Worm (Caenorhabditis elegans) whole organism, L2 larva: ENCODE results near the gene Y55F3AM.13.

Experiments
- C34F6.9 ChIP-seq: fragments of 150-350 bp; optimal IDR thresholded peaks from 2 replicates; lab custom pipeline; 2014; ENCODE audit warnings: missing biosample characterization, missing genetic modification characterization
- F13H6.1 ChIP-seq: sonication (generic microtip); optimal IDR thresholded peaks from 2 replicates; lab custom pipeline; 2016; ENCODE audit warnings: missing genetic modification characterization, missing compliant biosample characterization
- R02D3.7 ChIP-seq: fragments of 150-350 bp; optimal IDR thresholded peaks from 2 replicates; lab custom pipeline; 2014; ENCODE audit warnings: missing biosample characterization, missing genetic modification characterization
- Y55F3AM.14 ChIP-seq: fragments of 200-800 bp; sonication (Bioruptor generic); optimal IDR thresholded peaks from 2 replicates; lab custom pipeline; 2018; ENCODE audit warnings: mild to moderate bottlenecking, missing genetic modification characterization, missing compliant biosample characterization
- alr-1 ChIP-seq: fragments of 150-350 bp; optimal IDR thresholded peaks from 2 replicates; lab custom pipeline; 2014; ENCODE audit warnings: missing biosample characterization, missing genetic modification characterization
- aly-2 ChIP-seq: fragments of 150-350 bp; optimal IDR thresholded peaks from 2 replicates; lab custom pipeline; 2014; ENCODE audit warnings: missing biosample characterization, missing genetic modification characterization
- ama-1 ChIP-seq: fragments of 150-350 bp; optimal IDR thresholded peaks from 2 replicates; lab custom pipeline; 2018; ENCODE audit warnings: inconsistent platforms
- blmp-1 ChIP-seq: sonication (generic microtip); optimal IDR thresholded peaks from 2 replicates; lab custom pipeline; 2017; ENCODE audit warnings: missing genetic modification characterization, mild to moderate bottlenecking, missing compliant biosample characterization, antibody characterized with exemption, moderate library complexity; ENCODE audit not compliant: insufficient read depth
- ceh-82 ChIP-seq: fragments of 150-350 bp; optimal IDR thresholded peaks from 2 replicates; lab custom pipeline; 2014; ENCODE audit warnings: missing biosample characterization, missing genetic modification characterization
- crh-2 ChIP-seq: sonication (generic microtip); optimal IDR thresholded peaks from 2 replicates; lab custom pipeline; 2017; ENCODE audit warnings: missing biosample characterization, missing genetic modification characterization
- dmd-4 ChIP-seq: sonication (generic microtip); optimal IDR thresholded peaks from 2 replicates; lab custom pipeline; 2017; ENCODE audit warnings: missing biosample characterization, missing genetic modification characterization
- egl-27 ChIP-seq: sonication (generic microtip); optimal IDR thresholded peaks from 3 replicates; lab custom pipeline; 2017; ENCODE audit warnings: missing biosample characterization, missing genetic modification reagents, missing genetic modification characterization
- elt-3 ChIP-seq: sonication (generic microtip); optimal IDR thresholded peaks from 2 replicates; lab custom pipeline; 2017; ENCODE audit warnings: missing biosample characterization, missing genetic modification characterization
- fos-1 ChIP-seq: fragments of 150-350 bp; optimal IDR thresholded peaks from 2 replicates; lab custom pipeline; 2014; ENCODE audit warnings: missing biosample characterization, missing genetic modification characterization
- gmeb-1 ChIP-seq: fragments of 150-350 bp; optimal IDR thresholded peaks from 2 replicates; lab custom pipeline; 2014; ENCODE audit warnings: missing biosample characterization, missing genetic modification characterization
- lin-11 ChIP-seq: fragments of 150-350 bp; sonication (generic microtip); optimal IDR thresholded peaks from 2 replicates; lab custom pipeline; 2014; ENCODE audit warnings: missing biosample characterization, missing genetic modification characterization, inconsistent platforms, mixed read lengths
- lin-13 ChIP-seq: fragments of 150-350 bp; optimal IDR thresholded peaks from 2 replicates; lab custom pipeline; 2014; ENCODE audit warnings: missing biosample characterization, missing genetic modification reagents, missing genetic modification characterization
- lsy-2 ChIP-seq, 2 experiments: fragments of 150-350 bp in 1 of 2; sonication (generic microtip) in 1 of 2; optimal IDR thresholded peaks; 2 replicates each; lab custom pipeline; 2014 to 2017; ENCODE audit warnings: missing biosample characterization in 2 of 2, missing genetic modification characterization in 2 of 2
- mab-5 ChIP-seq: fragments of 150-350 bp; optimal IDR thresholded peaks from 2 replicates; lab custom pipeline; 2014; ENCODE audit warnings: missing biosample characterization, missing genetic modification characterization
- mbf-1 ChIP-seq: sonication (generic microtip); optimal IDR thresholded peaks from 2 replicates; lab custom pipeline; 2017; ENCODE audit warnings: missing biosample characterization, missing genetic modification characterization
- mdl-1 ChIP-seq, 2 experiments: fragments of 150-350 bp in 1 of 2; sonication (generic microtip) in 1 of 2; optimal IDR thresholded peaks; 2 replicates each; lab custom pipeline; 2017; ENCODE audit warnings: missing biosample characterization in 2 of 2, missing genetic modification characterization in 2 of 2
- nhr-10 ChIP-seq: sonication (generic microtip); optimal IDR thresholded peaks from 2 replicates; lab custom pipeline; 2017; ENCODE audit warnings: missing biosample characterization, missing genetic modification characterization
- nhr-11 ChIP-seq: fragments of 150-350 bp; optimal IDR thresholded peaks from 2 replicates; lab custom pipeline; 2014; ENCODE audit warnings: missing biosample characterization, missing genetic modification characterization
- nhr-12 ChIP-seq: fragments of 150-350 bp; optimal IDR thresholded peaks from 2 replicates; lab custom pipeline; 2014; ENCODE audit warnings: missing biosample characterization, missing genetic modification characterization
- nhr-129 ChIP-seq: fragments of 150-350 bp; optimal IDR thresholded peaks from 2 replicates; lab custom pipeline; 2014; ENCODE audit warnings: missing biosample characterization, missing genetic modification characterization
- nhr-21 ChIP-seq: fragments of 150-350 bp; optimal IDR thresholded peaks from 2 replicates; lab custom pipeline; 2014; ENCODE audit warnings: missing biosample characterization, missing genetic modification characterization
- nhr-23 ChIP-seq: fragments of 150-350 bp; optimal IDR thresholded peaks from 2 replicates; lab custom pipeline; 2014; ENCODE audit warnings: missing biosample characterization, missing genetic modification reagents, missing genetic modification characterization
- nhr-237 ChIP-seq: fragments of 150-350 bp; optimal IDR thresholded peaks from 2 replicates; lab custom pipeline; 2014; ENCODE audit warnings: missing biosample characterization, missing genetic modification characterization
- nhr-25 ChIP-seq: fragments of 150-350 bp; sonication (generic microtip); optimal IDR thresholded peaks from 3 replicates; lab custom pipeline; 2014; ENCODE audit warnings: missing biosample characterization, missing genetic modification characterization
- nhr-6 ChIP-seq: fragments of 150-350 bp; optimal IDR thresholded peaks from 2 replicates; lab custom pipeline; 2014; ENCODE audit warnings: missing biosample characterization, missing genetic modification characterization
- nhr-77 ChIP-seq: fragments of 150-350 bp; optimal IDR thresholded peaks from 2 replicates; lab custom pipeline; 2014; ENCODE audit warnings: missing biosample characterization, missing genetic modification characterization
- peb-1 ChIP-seq: fragments of 150-350 bp; optimal IDR thresholded peaks from 2 replicates; lab custom pipeline; 2014; ENCODE audit warnings: missing biosample characterization, missing genetic modification characterization
- sem-4 ChIP-seq: fragments of 150-350 bp; optimal IDR thresholded peaks from 2 replicates; lab custom pipeline; 2014; ENCODE audit warnings: missing biosample characterization, missing genetic modification reagents, missing genetic modification characterization
- skn-1 ChIP-seq: sonication (generic microtip); optimal IDR thresholded peaks from 2 replicates; lab custom pipeline; 2017; ENCODE audit warnings: missing biosample characterization, missing genetic modification characterization
- sma-3 ChIP-seq: sonication (generic microtip); optimal IDR thresholded peaks from 2 replicates; lab custom pipeline; 2016; ENCODE audit warnings: missing genetic modification reagents, missing genetic modification characterization, missing compliant biosample characterization
- sma-9 ChIP-seq, 2 experiments: fragments of 150-350 bp in 1 of 2; sonication (generic microtip) in 1 of 2; optimal IDR thresholded peaks; 2 replicates each; lab custom pipeline; 2014 to 2016; ENCODE audit warnings: missing genetic modification characterization in 2 of 2, mild to moderate bottlenecking in 1 of 2, missing biosample characterization in 1 of 2, missing compliant biosample characterization in 1 of 2, missing genetic modification reagents in 1 of 2, moderate library complexity in 1 of 2
- snpc-4 ChIP-seq: fragments of 150-350 bp; optimal IDR thresholded peaks from 2 replicates; lab custom pipeline; 2014; ENCODE audit warnings: missing biosample characterization, missing genetic modification characterization
- unc-39 ChIP-seq: fragments of 150-350 bp; optimal IDR thresholded peaks from 2 replicates; lab custom pipeline; 2014; ENCODE audit warnings: missing biosample characterization, missing genetic modification characterization
- unc-55 ChIP-seq: fragments of 150-350 bp; sonication (generic microtip); optimal IDR thresholded peaks from 3 replicates; lab custom pipeline; 2014; ENCODE audit warnings: missing biosample characterization, missing genetic modification reagents, missing genetic modification characterization
- zag-1 ChIP-seq: fragments of 150-350 bp; optimal IDR thresholded peaks from 2 replicates; lab custom pipeline; 2014; ENCODE audit warnings: missing biosample characterization, missing genetic modification characterization
- ztf-1 ChIP-seq: fragments of 200-800 bp; sonication (Bioruptor generic); conservative IDR thresholded peaks from 2 replicates; pipeline ENCODE4 v1.3.6; 2022; ENCODE audit warnings: missing genetic modification characterization, missing compliant biosample characterization
- ztf-11 ChIP-seq: sonication (generic microtip); optimal IDR thresholded peaks from 2 replicates; lab custom pipeline; 2017; ENCODE audit warnings: missing biosample characterization, missing genetic modification characterization
- ztf-4 ChIP-seq: fragments of 150-350 bp; optimal IDR thresholded peaks from 2 replicates; lab custom pipeline; 2014; ENCODE audit warnings: missing biosample characterization, missing genetic modification characterization

The Y55F3AM.13 gene

DNA sequence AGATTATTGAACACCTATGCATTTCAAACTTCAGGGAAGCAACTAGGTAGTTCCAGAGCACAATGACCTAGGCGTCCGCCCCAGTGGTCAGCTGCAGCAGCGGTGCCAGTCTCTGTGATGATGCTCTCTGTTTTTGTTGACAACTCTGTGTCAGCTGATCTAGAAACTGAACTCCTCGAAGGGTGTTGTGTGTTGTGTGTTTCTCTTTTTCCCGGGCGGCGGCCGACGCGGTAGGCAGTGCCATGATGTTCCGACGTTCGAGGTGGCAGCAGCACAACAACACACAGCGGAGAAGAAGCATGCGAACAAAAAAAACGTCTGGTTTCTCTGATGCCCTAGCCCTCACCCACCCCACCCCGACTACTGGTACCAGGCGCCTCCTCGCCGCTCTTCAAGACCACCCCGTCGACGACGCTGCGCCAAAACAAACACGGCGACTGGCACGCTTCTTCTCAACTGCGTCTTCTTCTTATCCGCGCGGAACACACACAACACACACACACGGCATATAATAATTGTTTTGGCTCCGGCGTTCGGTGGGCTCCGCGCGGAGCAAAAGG lies 8.3 kb upstream of the Y55F3AM.13 start:
- TF ChIP-seq lin-11 (peak; percentile 1), ztf-1 (GFP tag; lab: Robert Waterston, UW) (no peak), F13H6.1 (no peak), C34F6.9 (tag; lab: Kevin White, UChicago) (no peak), nhr-237 (no peak)

DNA sequence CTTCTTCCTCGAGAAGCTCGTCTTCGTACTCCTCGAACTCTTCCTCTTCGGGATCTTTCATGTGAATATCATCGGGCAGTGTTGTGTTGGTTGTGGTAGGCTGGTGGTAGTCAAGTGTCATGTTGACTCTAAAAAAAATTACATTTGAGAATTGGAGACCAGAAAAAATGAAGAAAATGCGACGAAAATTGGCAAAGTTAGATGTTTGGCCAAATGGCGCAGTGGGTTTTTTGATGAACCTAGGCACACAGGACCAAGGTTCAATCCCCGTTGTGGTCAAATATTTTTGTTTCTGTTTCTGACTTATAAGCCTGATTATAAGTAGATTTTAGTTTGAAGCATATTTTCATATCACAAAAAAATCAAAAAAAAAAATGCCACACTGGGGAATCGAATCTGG lies 6.9 kb upstream of the Y55F3AM.13 start:
- TF ChIP-seq sma-9 (GFP tag; optimal IDR thresholded peaks at IDR 0.05; lab: Kevin White, UChicago) (no peak), sma-9 (tag; optimal IDR thresholded peaks at IDR 0.05; lab: Kevin White, UChicago) (no peak), nhr-6 (tag; lab: Kevin White, UChicago) (no peak), peb-1 (tag; lab: Kevin White, UChicago) (no peak), sma-3 (GFP tag; lab: Kevin White, UChicago) (no peak), elt-3 (no peak), aly-2 (tag; lab: Kevin White, UChicago) (no peak), sem-4 (no peak), crh-2 (tag; lab: Kevin White, UChicago) (no peak), lsy-2 (tag; optimal IDR thresholded peaks at IDR 0.05; lab: Kevin White, UChicago) (no peak), lin-13 (GFP tag; lab: Kevin White, UChicago) (no peak), nhr-21 (tag; lab: Kevin White, UChicago) (no peak), nhr-237 (no peak), alr-1 (no peak)

- TF ChIP-seq mab-5 (tag; lab: Kevin White, UChicago) (no peak), gmeb-1 (tag; lab: Kevin White, UChicago) (no peak), Y55F3AM.14 (GFP tag; lab: Kevin White, UChicago) (no peak), fos-1 (tag; lab: Kevin White, UChicago) (no peak), ztf-11 (no peak), mdl-1 (tag; optimal IDR thresholded peaks at IDR 0.05; lab: Kevin White, UChicago) (no peak)
Measured at ce11 chrIV:1058504-1058903, 2.4 kb upstream of the Y55F3AM.13 start.

DNA sequence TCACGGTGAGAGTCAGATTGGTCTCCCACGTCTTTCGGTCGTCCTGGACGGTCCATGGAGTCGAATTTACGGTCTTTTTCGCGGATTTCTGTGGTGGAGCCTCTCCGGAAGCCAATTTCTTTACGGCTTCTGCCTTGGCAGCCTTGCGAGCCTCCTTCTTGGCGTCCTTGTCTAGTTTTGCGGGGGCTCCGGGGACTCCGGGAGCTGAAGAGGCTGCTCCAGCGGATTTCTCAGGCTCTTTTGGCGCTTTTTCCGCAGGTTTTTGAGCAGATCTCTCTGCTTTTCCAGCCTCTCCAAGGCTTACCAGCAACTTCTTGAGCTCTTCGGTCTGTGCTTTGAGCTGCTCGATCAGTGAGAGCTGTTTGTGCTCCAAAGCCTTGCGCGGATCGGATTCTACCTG lies 379 bp downstream of the Y55F3AM.13 start:
- TF ChIP-seq lin-11 (no peak), mbf-1 (tag; lab: Kevin White, UChicago) (no peak), F13H6.1 (no peak), lsy-2 (tag; optimal IDR thresholded peaks at IDR 0.05; lab: Kevin White, UChicago) (no peak), peb-1 (tag; lab: Kevin White, UChicago) (no peak), elt-3 (no peak)

ce11 chrIV:1054736-1055135 lies 1.4 kb downstream of the Y55F3AM.13 start, which contains the start of gene dcap-1:
dcap-1 (minus strand) TSS chrIV:1054794.
- TF ChIP-seq crh-2 (tag; lab: Kevin White, UChicago) = peak; percentile 18
- peak; percentile 93 for TF ChIP-seq R02D3.7 (tag; lab: Kevin White, UChicago)
- peak; percentile 24 to 55 for TF ChIP-seq lsy-2 (tag; optimal IDR thresholded peaks at IDR 0.05; lab: Kevin White, UChicago)
- no peak for TF ChIP-seq nhr-12 (tag; lab: Kevin White, UChicago)
- TF ChIP-seq nhr-10 (tag; lab: Kevin White, UChicago) = no peak
- no peak for TF ChIP-seq nhr-6 (tag; lab: Kevin White, UChicago)
- no peak for TF ChIP-seq unc-39 (tag; lab: Kevin White, UChicago)
- TF ChIP-seq ztf-11 = no peak
- no peak for TF ChIP-seq egl-27
- TF ChIP-seq zag-1 = no peak
- no peak for TF ChIP-seq nhr-77 (tag; lab: Kevin White, UChicago)
- TF ChIP-seq skn-1 (tag; lab: Kevin White, UChicago) = no peak
- no peak for TF ChIP-seq dmd-4 (tag; lab: Kevin White, UChicago)
- no peak for TF ChIP-seq lin-13 (GFP tag; lab: Kevin White, UChicago)
- TF ChIP-seq nhr-11 = no peak
- TF ChIP-seq lin-11 = no peak
- TF ChIP-seq sma-3 (GFP tag; lab: Kevin White, UChicago) = no peak
- peak; percentile 51 for TF ChIP-seq unc-55
- no peak for TF ChIP-seq ztf-4 (tag; lab: Kevin White, UChicago)
- no peak for TF ChIP-seq blmp-1 (tag; lab: Kevin White, UChicago)
- TF ChIP-seq nhr-25 (tag; lab: Kevin White, UChicago) = no peak
- TF ChIP-seq gmeb-1 (tag; lab: Kevin White, UChicago) = peak; percentile 4
- no peak for TF ChIP-seq ceh-82
- TF ChIP-seq ama-1 = no peak
- TF ChIP-seq nhr-23 (tag; lab: Kevin White, UChicago) = no peak
- no peak for TF ChIP-seq snpc-4 (tag; lab: Kevin White, UChicago)
- no peak for TF ChIP-seq nhr-237
- peak; percentile 13 for TF ChIP-seq nhr-129 (tag; lab: Kevin White, UChicago)
- peak; percentile 22 for TF ChIP-seq C34F6.9 (tag; lab: Kevin White, UChicago)
- TF ChIP-seq, all 48 proteins: peak for 7
